Fruit fly (Drosophila melanogaster) whole organism, wandering third instar larva: Measurements from ENCODE around the gene CG43218.

Experiments
- Dfd ChIP-seq: fragments of >200 bp; optimal IDR thresholded peaks from 2 replicates; lab custom pipeline; 2017; ENCODE audit warnings: missing biosample characterization, missing genetic modification characterization
- HLH106 ChIP-seq: fragments of 200-800 bp; optimal IDR thresholded peaks from 3 replicates; lab custom pipeline; 2019; ENCODE audit warnings: missing biosample characterization, mild to moderate bottlenecking, missing genetic modification characterization, moderate library complexity
- N ChIP-seq: fragments of >200 bp; optimal IDR thresholded peaks from 2 replicates; lab custom pipeline; 2018; ENCODE audit warnings: missing biosample characterization, missing external identifiers, missing genetic modification characterization
- dsf ChIP-seq: sonication (Bioruptor generic); optimal IDR thresholded peaks from 2 replicates; lab custom pipeline; 2016; ENCODE audit warnings: missing biosample characterization, missing genetic modification characterization, borderline replicate concordance
- h ChIP-seq: fragments of 200-800 bp; sonication (Bioruptor generic); optimal IDR thresholded peaks from 3 replicates; lab custom pipeline; 2016; ENCODE audit warnings: missing biosample characterization, mild to moderate bottlenecking, missing genetic modification characterization
- jim ChIP-seq: fragments of 175-275, 200-325 bp; sonication (Bioruptor generic); optimal IDR thresholded peaks from 2 replicates; lab custom pipeline; 2016; ENCODE audit warnings: missing biosample characterization, mild to moderate bottlenecking, missing genetic modification characterization
- pan ChIP-seq: fragments of >200 bp; optimal IDR thresholded peaks from 2 replicates; lab custom pipeline; 2017
- psq ChIP-seq: fragments of 200-800 bp; sonication (Bioruptor generic); optimal IDR thresholded peaks from 3 replicates; lab custom pipeline; 2017; ENCODE audit warnings: missing biosample characterization, mild to moderate bottlenecking, missing genetic modification characterization, moderate library complexity

- TF ChIP-seq pan (lab: Kevin White, UChicago) = no peak
- TF ChIP-seq dsf (GFP tag; lab: Kevin White, UChicago) = peak; percentile 6
- TF ChIP-seq HLH106 (tag; lab: Kevin White, UChicago) = peak; percentile 40
- TF ChIP-seq Dfd (GFP tag; lab: Kevin White, UChicago) = no peak
- TF ChIP-seq N (GFP tag; lab: Kevin White, UChicago) = no peak
- no peak for TF ChIP-seq jim (GFP tag; lab: Kevin White, UChicago)
- TF ChIP-seq h = peak; percentile 58
- TF ChIP-seq psq (GFP tag; lab: Kevin White, UChicago) = peak; percentile 30
Observed at dm6 chr3L:21276296-21277257, 18.8 kb downstream of the CG43218 start.
